Fruit fly (Drosophila melanogaster) whole organism, adult: ENCODE measurements around the gene SCaMC.

Source experiments
- CG12768 ChIP-seq: fragments of 200-800 bp; sonication (Bioruptor generic); optimal IDR thresholded peaks from 2 replicates; lab custom pipeline; 2017; ENCODE audit warnings: missing biosample characterization, missing genetic modification characterization, mild to moderate bottlenecking, moderate library complexity, missing genetic modification reagents
- CG1620 ChIP-seq: fragments of 200-800 bp; sonication (Bioruptor generic); optimal IDR thresholded peaks from 2 replicates; lab custom pipeline; 2016; ENCODE audit warnings: missing biosample characterization, missing genetic modification characterization
- CG33017 ChIP-seq: fragments of 200-800 bp; sonication (Bioruptor generic); optimal IDR thresholded peaks from 2 replicates; lab custom pipeline; 2018; ENCODE audit warnings: missing biosample characterization, mild to moderate bottlenecking, missing genetic modification characterization, moderate library complexity
- CG5204 ChIP-seq: fragments of 200-800 bp; sonication (Bioruptor generic); optimal IDR thresholded peaks from 2 replicates; lab custom pipeline; 2016; ENCODE audit warnings: missing biosample characterization, missing genetic modification characterization
- CG7045 ChIP-seq: fragments of 200-800 bp; sonication (Bioruptor generic); optimal IDR thresholded peaks from 2 replicates; lab custom pipeline; 2017; ENCODE audit warnings: missing biosample characterization, mild to moderate bottlenecking, missing genetic modification characterization
- CG7101 ChIP-seq: fragments of 200-800 bp; sonication (Bioruptor generic); optimal IDR thresholded peaks from 2 replicates; lab custom pipeline; 2018; ENCODE audit warnings: missing biosample characterization, mild to moderate bottlenecking, missing genetic modification characterization, moderate library complexity
- Clk ChIP-seq: fragments of 200-800 bp; sonication (Bioruptor generic); optimal IDR thresholded peaks from 2 replicates; lab custom pipeline; 2017; ENCODE audit warnings: missing biosample characterization, missing genetic modification characterization
- Hr96 ChIP-seq: fragments of 200-800 bp; sonication (Bioruptor generic); optimal IDR thresholded peaks from 2 replicates; lab custom pipeline; 2016; ENCODE audit warnings: missing biosample characterization, missing genetic modification characterization
- Mnt ChIP-seq: fragments of 200-800 bp; sonication (Bioruptor generic); optimal IDR thresholded peaks from 2 replicates; lab custom pipeline; 2016; ENCODE audit warnings: missing biosample characterization, mild to moderate bottlenecking, missing genetic modification characterization
- cnc ChIP-seq, 2 experiments: fragments of >200 bp; optimal IDR thresholded peaks; 2 replicates each; lab custom pipeline; 2017
- kay ChIP-seq: fragments of 200-800 bp; sonication (Bioruptor generic); peaks from one replicate; lab custom pipeline; 2016; ENCODE audit warnings: missing biosample characterization, missing genetic modification characterization, borderline replicate concordance
- ovo ChIP-seq: fragments of 200-800 bp; sonication (Bioruptor generic); optimal IDR thresholded peaks from 2 replicates; lab custom pipeline; 2016; ENCODE audit warnings: missing biosample characterization, missing genetic modification characterization
- tj ChIP-seq: fragments of 200-800 bp; sonication (Bioruptor generic); optimal IDR thresholded peaks from 3 replicates; lab custom pipeline; 2017; ENCODE audit warnings: missing biosample characterization, mild to moderate bottlenecking, missing genetic modification characterization, moderate library complexity
- toe ChIP-seq: fragments of 200-800 bp; sonication (Bioruptor generic); optimal IDR thresholded peaks from 2 replicates; lab custom pipeline; 2016; ENCODE audit warnings: missing biosample characterization, missing genetic modification characterization

DNA sequence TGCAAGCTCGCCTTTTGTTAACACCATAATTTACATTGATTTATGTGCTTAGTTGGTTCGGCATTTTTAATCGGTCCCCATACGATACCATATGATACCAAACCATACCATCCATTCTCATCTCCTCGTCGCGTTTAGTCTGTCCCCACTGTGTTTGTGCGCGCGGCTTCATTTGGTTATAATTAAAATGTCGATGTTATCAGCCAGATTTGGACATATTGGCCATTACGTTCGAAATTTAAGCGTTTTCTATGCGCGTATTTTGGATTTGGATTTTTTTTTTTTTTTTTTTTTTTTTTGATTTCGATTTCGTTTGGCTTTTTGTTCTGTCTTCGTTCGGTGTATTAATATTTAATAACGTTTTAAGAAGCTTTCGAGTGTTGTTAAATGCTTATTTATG lies 47.3 kb upstream of the SCaMC start:
- TF ChIP-seq toe (no peak), CG7101 (tag; lab: Kevin White, UChicago) (no peak), Clk (GFP tag; lab: Kevin White, UChicago) (no peak), CG33017 (no peak), Hr96 (GFP tag; lab: Kevin White, UChicago) (no peak), CG5204 (GFP tag; lab: Kevin White, UChicago) (no peak), tj (GFP tag; lab: Kevin White, UChicago) (no peak), cnc (optimal IDR thresholded peaks at IDR 0.05; lab: Kevin White, UChicago) (no peak), kay (GFP tag; lab: Kevin White, UChicago) (no peak), CG1620 (GFP tag; lab: Kevin White, UChicago) (no peak), Mnt (GFP tag; lab: Kevin White, UChicago) (no peak), CG12768 (GFP tag; lab: Kevin White, UChicago) (no peak), ovo (GFP tag; lab: Kevin White, UChicago) (no peak), CG7045 (GFP tag; lab: Kevin White, UChicago) (no peak)
